Worm (Caenorhabditis elegans) whole organism, L2 larva: ENCODE measurements around the gene msp-33.

ENCODE experiments used
- alr-1 ChIP-seq: fragments of 150-350 bp; optimal IDR thresholded peaks from 2 replicates; lab custom pipeline; 2014; ENCODE audit warnings: missing biosample characterization, missing genetic modification characterization
- ama-1 ChIP-seq: fragments of 150-350 bp; optimal IDR thresholded peaks from 2 replicates; lab custom pipeline; 2018; ENCODE audit warnings: inconsistent platforms
- lin-13 ChIP-seq: fragments of 150-350 bp; optimal IDR thresholded peaks from 2 replicates; lab custom pipeline; 2014; ENCODE audit warnings: missing biosample characterization, missing genetic modification reagents, missing genetic modification characterization
- mdl-1 ChIP-seq, 2 experiments: fragments of 150-350 bp in 1 of 2; sonication (generic microtip) in 1 of 2; optimal IDR thresholded peaks; 2 replicates each; lab custom pipeline; 2017; ENCODE audit warnings: missing biosample characterization in 2 of 2, missing genetic modification characterization in 2 of 2
- nhr-237 ChIP-seq: fragments of 150-350 bp; optimal IDR thresholded peaks from 2 replicates; lab custom pipeline; 2014; ENCODE audit warnings: missing biosample characterization, missing genetic modification characterization
- nhr-77 ChIP-seq: fragments of 150-350 bp; optimal IDR thresholded peaks from 2 replicates; lab custom pipeline; 2014; ENCODE audit warnings: missing biosample characterization, missing genetic modification characterization
- snpc-4 ChIP-seq: fragments of 150-350 bp; optimal IDR thresholded peaks from 2 replicates; lab custom pipeline; 2014; ENCODE audit warnings: missing biosample characterization, missing genetic modification characterization
- unc-39 ChIP-seq: fragments of 150-350 bp; optimal IDR thresholded peaks from 2 replicates; lab custom pipeline; 2014; ENCODE audit warnings: missing biosample characterization, missing genetic modification characterization
- unc-62 ChIP-seq: fragments of 150-350 bp; optimal IDR thresholded peaks from 2 replicates; lab custom pipeline; 2014; ENCODE audit warnings: missing biosample characterization, missing genetic modification reagents, missing genetic modification characterization

DNA sequence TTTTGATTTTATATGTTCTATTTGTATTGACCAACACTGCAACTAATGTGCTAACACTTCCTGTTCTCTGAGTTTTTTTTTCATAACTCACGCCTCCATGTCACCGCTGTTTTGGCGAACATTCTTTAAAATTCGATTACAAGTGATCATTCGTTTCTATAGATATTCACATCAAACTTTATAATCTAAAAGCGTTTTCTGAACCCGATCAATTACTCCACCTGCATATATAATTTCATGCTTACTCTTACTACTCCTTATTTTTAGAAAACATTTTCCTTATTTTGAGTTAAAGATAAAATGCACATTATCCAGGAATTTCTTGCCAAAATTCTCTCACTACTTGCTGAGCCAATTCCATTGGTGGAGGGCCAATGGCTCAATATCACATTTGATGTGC lies 6.5 kb downstream of the msp-33 start, which contains the start of gene R05F9.7:
- TF ChIP-seq unc-62: no peak
- no peak for TF ChIP-seq nhr-77
- TF ChIP-seq unc-39 (tag; lab: Kevin White, UChicago): no peak
- no peak for TF ChIP-seq snpc-4
- TF ChIP-seq nhr-237: no peak
- no peak for TF ChIP-seq alr-1 (tag; lab: Kevin White, UChicago)
- TF ChIP-seq ama-1 (lab: Kevin White, UChicago): no peak
- no peak for TF ChIP-seq lin-13
- no peak for TF ChIP-seq mdl-1 (tag; optimal IDR thresholded peaks at IDR 0.05; lab: Kevin White, UChicago)
